Worm (Caenorhabditis elegans) whole organism, L3 larva: ENCODE results near the gene ins-7.

Source experiments
- elt-2 ChIP-seq: sonication (generic microtip); optimal IDR thresholded peaks from 2 replicates; lab custom pipeline; 2016; ENCODE audit warnings: missing genetic modification reagents, mild to moderate bottlenecking, missing genetic modification characterization, missing compliant biosample characterization
- lsy-12 ChIP-seq: sonication (generic microtip); optimal IDR thresholded peaks from 2 replicates; lab custom pipeline; 2016; ENCODE audit warnings: mild to moderate bottlenecking, missing genetic modification characterization, missing compliant biosample characterization
- nhr-12 ChIP-seq: fragments of 150-350 bp; optimal IDR thresholded peaks from 2 replicates; lab custom pipeline; 2014; ENCODE audit warnings: missing biosample characterization, missing genetic modification characterization
- nhr-76 ChIP-seq: fragments of 150-350 bp; sonication (generic microtip); optimal IDR thresholded peaks from 5 replicates; lab custom pipeline; 2014; ENCODE audit warnings: missing biosample characterization, missing genetic modification characterization
- pha-4 ChIP-seq: fragments of 150-350 bp; optimal IDR thresholded peaks from 2 replicates; lab custom pipeline; 2014; ENCODE audit warnings: missing biosample characterization, missing genetic modification reagents, missing genetic modification characterization
- zag-1 ChIP-seq: fragments of 150-350 bp; optimal IDR thresholded peaks from 2 replicates; lab custom pipeline; 2014; ENCODE audit warnings: missing biosample characterization, missing genetic modification characterization

- TF ChIP-seq nhr-76 (tag; lab: Kevin White, UChicago) (no peak), pha-4 (peak; percentile 90), lsy-12 (tag; lab: Kevin White, UChicago) (no peak), elt-2 (tag; lab: Kevin White, UChicago) (peak; percentile 77), nhr-12 (tag; lab: Kevin White, UChicago) (no peak), zag-1 (tag; lab: Kevin White, UChicago) (no peak)
These were observed 35.8 kb upstream of the ins-7 start for ce11 chrIV:9718396-9718795.
